Worm (Caenorhabditis elegans): ENCODE results near the gene fbxb-91.

DNA sequence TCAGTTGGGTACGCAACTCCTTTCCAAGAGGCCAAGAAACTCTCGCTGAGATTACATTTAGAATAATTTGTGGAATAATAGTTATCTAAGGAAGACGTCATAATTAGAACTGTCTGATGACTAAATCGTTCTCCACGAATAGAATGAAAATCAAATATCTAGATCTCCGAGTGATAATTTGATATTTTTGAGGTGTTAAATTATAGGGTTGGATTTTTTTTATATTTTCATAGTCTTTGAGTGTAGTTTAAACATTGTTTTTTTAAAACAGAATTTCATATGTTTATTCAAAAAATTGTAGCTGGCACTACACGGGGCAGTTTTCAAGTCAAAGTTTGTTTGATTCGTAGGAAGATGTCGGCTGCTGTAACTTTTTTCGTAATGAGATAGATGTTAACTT, 34.1 kb downstream of the fbxb-91 start, which contains the start of gene srh-99:
- no peak for TF ChIP-seq scrt-1 (GFP tag; IDR thresholded peaks at IDR 0.05)
- TF ChIP-seq ets-7 (tag; optimal IDR thresholded peaks at IDR 0.05), result no peak
- no peak for TF ChIP-seq B0310.2 (tag; optimal IDR thresholded peaks at IDR 0.05)
- TF ChIP-seq tbx-11 (GFP tag; IDR thresholded peaks at IDR 0.05), result no peak

Data from whole organism, early embryonic.